Worm (Caenorhabditis elegans) whole organism, mixed stage, embryonic: Measurements from ENCODE around the gene pzf-1.

Experiments
- M03D4.4 ChIP-seq: sonication (generic microtip); optimal IDR thresholded peaks from 2 replicates; lab custom pipeline; 2017; ENCODE audit warnings: mild to moderate bottlenecking, missing genetic modification characterization, missing compliant biosample characterization
- bed-3 ChIP-seq: fragments of 200-800 bp; sonication (Bioruptor generic); optimal IDR thresholded peaks from 3 replicates; lab custom pipeline; 2018; ENCODE audit warnings: mild to moderate bottlenecking, missing genetic modification characterization, moderate library complexity, missing compliant biosample characterization
- ceh-39 ChIP-seq: fragments of 150-350 bp; optimal IDR thresholded peaks from 2 replicates; lab custom pipeline; 2014; ENCODE audit warnings: missing biosample characterization, missing genetic modification characterization
- ceh-83 ChIP-seq: fragments of 200-800 bp; sonication (Bioruptor generic); optimal IDR thresholded peaks from 2 replicates; lab custom pipeline; 2018; ENCODE audit warnings: mild to moderate bottlenecking, missing genetic modification characterization, missing compliant biosample characterization
- ces-1 ChIP-seq: fragments of 150-350 bp; optimal IDR thresholded peaks from 2 replicates; lab custom pipeline; 2014; ENCODE audit warnings: missing biosample characterization, missing genetic modification reagents, missing genetic modification characterization
- cnd-1 ChIP-seq: fragments of 200-800 bp; sonication (Bioruptor generic); optimal IDR thresholded peaks from 2 replicates; lab custom pipeline; 2018; ENCODE audit warnings: mild to moderate bottlenecking, missing genetic modification characterization, missing compliant biosample characterization
- drap-1 ChIP-seq: fragments of 200-800 bp; sonication (Bioruptor generic); optimal IDR thresholded peaks from 3 replicates; lab custom pipeline; 2018; ENCODE audit warnings: mild to moderate bottlenecking, missing genetic modification characterization, missing compliant biosample characterization
- elt-1 ChIP-seq: sonication (generic microtip); optimal IDR thresholded peaks from 2 replicates; lab custom pipeline; 2017; ENCODE audit warnings: missing genetic modification characterization, mild to moderate bottlenecking, missing compliant biosample characterization, antibody characterized with exemption, moderate library complexity, borderline replicate concordance; ENCODE audit not compliant: insufficient read depth
- elt-3 ChIP-seq: fragments of 150-350 bp; optimal IDR thresholded peaks from 2 replicates; lab custom pipeline; 2014; ENCODE audit warnings: missing biosample characterization, missing genetic modification characterization
- flh-1 ChIP-seq: fragments of 200-800 bp; sonication (Bioruptor generic); optimal IDR thresholded peaks from 2 replicates; lab custom pipeline; 2018; ENCODE audit warnings: mild to moderate bottlenecking, missing genetic modification characterization, moderate library complexity, missing compliant biosample characterization
- ham-2 ChIP-seq: fragments of 200-800 bp; sonication (Bioruptor generic); optimal IDR thresholded peaks from 2 replicates; lab custom pipeline; 2018; ENCODE audit warnings: mild to moderate bottlenecking, missing genetic modification characterization, missing compliant biosample characterization
- hlh-1 ChIP-seq: fragments of 150-350 bp; optimal IDR thresholded peaks from 2 replicates; lab custom pipeline; 2014; ENCODE audit warnings: missing biosample characterization, missing genetic modification reagents, missing genetic modification characterization
- lin-13 ChIP-seq: fragments of 150-350 bp; optimal IDR thresholded peaks from 2 replicates; lab custom pipeline; 2014; ENCODE audit warnings: missing biosample characterization, missing genetic modification characterization
- lin-32 ChIP-seq: fragments of 200-800 bp; sonication (Bioruptor generic); optimal IDR thresholded peaks from 2 replicates; lab custom pipeline; 2018; ENCODE audit warnings: mild to moderate bottlenecking, missing genetic modification characterization, missing compliant biosample characterization
- lsy-2 ChIP-seq: fragments of 150-350 bp; optimal IDR thresholded peaks from 2 replicates; lab custom pipeline; 2014; ENCODE audit warnings: missing biosample characterization, missing genetic modification characterization
- mab-5 ChIP-seq: fragments of 150-350 bp; optimal IDR thresholded peaks from 2 replicates; lab custom pipeline; 2014; ENCODE audit warnings: missing biosample characterization, missing genetic modification characterization
- mep-1 ChIP-seq: fragments of 150-350 bp; optimal IDR thresholded peaks from 2 replicates; lab custom pipeline; 2017; ENCODE audit warnings: missing biosample characterization, missing genetic modification reagents, missing genetic modification characterization, inconsistent platforms
- mls-2 ChIP-seq: sonication (generic microtip); optimal IDR thresholded peaks from 2 replicates; lab custom pipeline; 2016; ENCODE audit warnings: mild to moderate bottlenecking, missing genetic modification characterization, moderate library complexity, missing compliant biosample characterization
- nhr-2 ChIP-seq: fragments of 150-350 bp; optimal IDR thresholded peaks from 2 replicates; lab custom pipeline; 2014; ENCODE audit warnings: missing biosample characterization, missing genetic modification characterization
- nhr-237 ChIP-seq: fragments of 150-350 bp; optimal IDR thresholded peaks from 2 replicates; lab custom pipeline; 2014; ENCODE audit warnings: missing biosample characterization, missing genetic modification characterization
- nhr-28 ChIP-seq: fragments of 150-350 bp; optimal IDR thresholded peaks from 2 replicates; lab custom pipeline; 2014; ENCODE audit warnings: missing biosample characterization, missing genetic modification characterization
- nhr-76 ChIP-seq: sonication (generic microtip); optimal IDR thresholded peaks from 2 replicates; lab custom pipeline; 2017; ENCODE audit warnings: missing biosample characterization, missing genetic modification characterization
- pha-4 ChIP-seq: fragments of 150-350 bp; optimal IDR thresholded peaks from 2 replicates; lab custom pipeline; 2018; ENCODE audit warnings: missing biosample characterization, missing genetic modification reagents, missing genetic modification characterization
- sem-2 ChIP-seq: fragments of 200-800 bp; sonication (Bioruptor generic); optimal IDR thresholded peaks from 2 replicates; lab custom pipeline; 2018; ENCODE audit warnings: mild to moderate bottlenecking, missing genetic modification characterization, missing compliant biosample characterization
- snpc-4 ChIP-seq: fragments of 150-350 bp; optimal IDR thresholded peaks from 2 replicates; lab custom pipeline; 2014; ENCODE audit warnings: missing biosample characterization, missing genetic modification characterization
- sptf-1 ChIP-seq: sonication (generic microtip); optimal IDR thresholded peaks from 2 replicates; lab custom pipeline; 2017; ENCODE audit warnings: mild to moderate bottlenecking, missing genetic modification characterization, moderate library complexity, missing compliant biosample characterization
- tbx-8 ChIP-seq: fragments of 200-800 bp; sonication (Bioruptor generic); optimal IDR thresholded peaks from 2 replicates; lab custom pipeline; 2018; ENCODE audit warnings: mild to moderate bottlenecking, missing genetic modification characterization, moderate library complexity, missing compliant biosample characterization
- unc-120 ChIP-seq: sonication (generic microtip); optimal IDR thresholded peaks from 2 replicates; lab custom pipeline; 2017; ENCODE audit warnings: missing genetic modification characterization, missing compliant biosample characterization; ENCODE audit not compliant: poor library complexity, severe bottlenecking
- unc-39 ChIP-seq: fragments of 150-350 bp; optimal IDR thresholded peaks from 2 replicates; lab custom pipeline; 2014; ENCODE audit warnings: missing biosample characterization, missing genetic modification characterization
- unc-62 ChIP-seq: fragments of 150-350 bp; optimal IDR thresholded peaks from 2 replicates; lab custom pipeline; 2014; ENCODE audit warnings: missing biosample characterization, missing genetic modification reagents, missing genetic modification characterization
- zip-8 ChIP-seq: fragments of 150-350 bp; optimal IDR thresholded peaks from 2 replicates; lab custom pipeline; 2014; ENCODE audit warnings: missing biosample characterization, missing genetic modification characterization
- ztf-11 ChIP-seq: fragments of 150-350 bp; optimal IDR thresholded peaks from 2 replicates; lab custom pipeline; 2014; ENCODE audit warnings: missing biosample characterization, missing genetic modification characterization

Gene pzf-1

DNA sequence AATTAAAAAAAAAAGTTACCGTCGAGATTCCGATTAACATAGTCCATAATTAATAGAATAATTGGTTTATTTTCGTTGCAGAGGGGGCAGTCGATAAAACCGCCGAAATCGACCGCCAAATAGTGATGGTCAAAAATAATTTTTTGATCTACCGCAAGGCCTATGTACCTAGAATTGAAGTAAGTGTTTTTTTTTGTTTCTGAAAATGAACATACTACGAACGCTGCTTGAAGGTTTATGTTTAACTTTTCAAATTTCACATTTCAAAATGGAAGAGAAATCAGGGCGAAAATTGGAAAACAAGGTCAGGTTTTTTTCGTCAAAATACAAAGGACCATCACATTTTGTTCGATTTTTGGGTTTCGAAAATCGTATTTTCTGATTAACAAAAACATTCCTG is at the start of gene pzf-1:
TSS of gene pzf-1 (minus strand) at position 101 of the 400 bp plus-strand sequence.
- no peak for TF ChIP-seq flh-1 (GFP tag; lab: Kevin White, UChicago)
- no peak for TF ChIP-seq mab-5
- no peak for TF ChIP-seq unc-39 (tag; lab: Kevin White, UChicago)
- TF ChIP-seq unc-62 (GFP tag; lab: Kevin White, UChicago) = no peak
- TF ChIP-seq ztf-11 (tag; lab: Kevin White, UChicago) = no peak
- TF ChIP-seq ceh-83 (GFP tag; lab: Kevin White, UChicago) = no peak
- no peak for TF ChIP-seq ces-1 (GFP tag; lab: Kevin White, UChicago)
- no peak for TF ChIP-seq mep-1 (tag; lab: Kevin White, UChicago)
- no peak for TF ChIP-seq nhr-237
- no peak for TF ChIP-seq nhr-76 (tag; lab: Kevin White, UChicago)
- no peak for TF ChIP-seq pha-4 (tag; lab: Kevin White, UChicago)
- TF ChIP-seq drap-1 = no peak
- no peak for TF ChIP-seq elt-1 (tag; lab: Kevin White, UChicago)
- no peak for TF ChIP-seq ceh-39 (tag; lab: Kevin White, UChicago)
- TF ChIP-seq, all 35 proteins: peak for 0

DNA sequence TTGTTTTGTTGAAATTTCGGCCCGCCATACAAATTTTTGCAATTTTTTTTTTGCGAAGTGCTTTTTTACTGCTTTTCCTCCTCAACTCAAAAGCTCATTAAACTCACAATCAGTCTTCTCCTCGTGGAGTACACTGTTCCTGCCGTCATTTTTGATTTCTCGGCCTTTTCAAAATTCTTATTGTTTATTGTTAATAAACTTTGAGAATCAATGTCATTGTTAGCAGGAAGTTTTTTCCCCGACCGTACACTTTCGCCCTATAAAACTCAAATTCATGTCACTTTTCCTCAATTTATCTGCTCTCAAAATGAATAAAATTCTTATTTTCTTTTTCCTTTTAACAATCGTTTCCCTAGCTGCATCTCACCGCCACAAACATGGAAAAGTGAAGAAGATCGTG is 47.6 kb upstream of the pzf-1 start, which contains the start of gene clec-232:
TSS of gene clec-232 (plus strand) at position 301 of the 400 bp plus-strand sequence.
- no peak for TF ChIP-seq ztf-11 (tag; lab: Kevin White, UChicago)
- no peak for TF ChIP-seq hlh-1 (tag; lab: Kevin White, UChicago)
- no peak for TF ChIP-seq ham-2 (GFP tag; lab: Kevin White, UChicago)
- no peak for TF ChIP-seq snpc-4 (tag; lab: Kevin White, UChicago)
- no peak for TF ChIP-seq unc-120 (tag; lab: Kevin White, UChicago)
- TF ChIP-seq mep-1 (tag; lab: Kevin White, UChicago) = no peak
- no peak for TF ChIP-seq lin-32 (GFP tag; lab: Kevin White, UChicago)
- TF ChIP-seq zip-8 (tag; lab: Kevin White, UChicago) = no peak
- no peak for TF ChIP-seq flh-1 (GFP tag; lab: Kevin White, UChicago)
- no peak for TF ChIP-seq sptf-1
- TF ChIP-seq unc-62 (GFP tag; lab: Kevin White, UChicago) = no peak
- TF ChIP-seq sem-2 (GFP tag; lab: Kevin White, UChicago) = no peak
- no peak for TF ChIP-seq cnd-1 (tag; lab: Kevin White, UChicago)
- TF ChIP-seq drap-1 = no peak
- no peak for TF ChIP-seq nhr-28 (tag; lab: Kevin White, UChicago)
- no peak for TF ChIP-seq M03D4.4 (tag; lab: Kevin White, UChicago)
- no peak for TF ChIP-seq mab-5
- TF ChIP-seq, all 35 proteins: peak for 0

- no peak for TF ChIP-seq elt-3 (tag; lab: Kevin White, UChicago)
- no peak for TF ChIP-seq sem-2 (GFP tag; lab: Kevin White, UChicago)
- TF ChIP-seq mls-2 = no peak
- TF ChIP-seq bed-3 (GFP tag; lab: Kevin White, UChicago) = no peak
- TF ChIP-seq ceh-83 (GFP tag; lab: Kevin White, UChicago) = no peak
- no peak for TF ChIP-seq nhr-76 (tag; lab: Kevin White, UChicago)
- no peak for TF ChIP-seq ces-1 (GFP tag; lab: Kevin White, UChicago)
- no peak for TF ChIP-seq ztf-11 (tag; lab: Kevin White, UChicago)
- TF ChIP-seq lin-13 (tag; lab: Kevin White, UChicago) = no peak
- TF ChIP-seq, all 35 proteins: peak for 0
Observed at ce11 chrV:15974836-15975235, 46.6 kb upstream of the pzf-1 start, which contains the start of gene sru-22. sru-22 (minus strand) TSS chrV:15974936.

DNA sequence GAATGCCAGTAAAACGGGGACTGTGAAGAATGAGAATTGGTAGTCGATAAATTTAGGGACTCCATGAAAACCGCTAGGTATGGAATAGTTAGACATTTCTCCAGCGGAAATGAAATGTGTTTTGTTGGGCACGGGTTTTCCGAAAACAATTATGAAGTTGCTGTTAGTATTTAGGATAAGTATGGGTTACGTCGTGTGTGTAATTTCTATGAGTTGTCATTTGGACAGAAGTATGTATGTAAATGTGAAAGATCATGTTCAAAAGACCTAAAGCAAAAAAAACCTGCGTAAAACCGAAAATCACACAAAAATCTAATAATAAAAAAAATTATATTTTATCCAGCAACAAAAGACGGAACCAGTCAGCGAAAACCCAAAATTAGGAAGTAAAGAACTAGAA is 44.3 kb upstream of the pzf-1 start, which contains the start of gene sru-23:
TSS of gene sru-23 (minus strand) at position 101 of the 400 bp plus-strand sequence.
- TF ChIP-seq lin-13 (tag; lab: Kevin White, UChicago) (no peak), ceh-39 (tag; lab: Kevin White, UChicago) (no peak), ces-1 (GFP tag; lab: Kevin White, UChicago) (no peak), drap-1 (no peak), tbx-8 (GFP tag; lab: Kevin White, UChicago) (no peak), zip-8 (tag; lab: Kevin White, UChicago) (no peak), nhr-237 (no peak), flh-1 (GFP tag; lab: Kevin White, UChicago) (no peak), cnd-1 (tag; lab: Kevin White, UChicago) (no peak)

ce11 chrV:15970820-15971219 is 42.6 kb upstream of the pzf-1 start:
- TF ChIP-seq ces-1 (GFP tag; lab: Kevin White, UChicago) (no peak), flh-1 (GFP tag; lab: Kevin White, UChicago) (no peak), M03D4.4 (tag; lab: Kevin White, UChicago) (no peak), pha-4 (tag; lab: Kevin White, UChicago) (no peak), ztf-11 (tag; lab: Kevin White, UChicago) (no peak), mls-2 (no peak), nhr-2 (tag; lab: Kevin White, UChicago) (no peak), nhr-28 (tag; lab: Kevin White, UChicago) (no peak), snpc-4 (tag; lab: Kevin White, UChicago) (no peak), lsy-2 (no peak), lin-13 (tag; lab: Kevin White, UChicago) (no peak), lin-32 (GFP tag; lab: Kevin White, UChicago) (no peak), ceh-83 (GFP tag; lab: Kevin White, UChicago) (no peak), mep-1 (tag; lab: Kevin White, UChicago) (no peak), unc-39 (tag; lab: Kevin White, UChicago) (no peak)
- TF ChIP-seq, all 35 proteins: peak for 0
